Worm (Caenorhabditis elegans) whole organism, young adult: ENCODE results near the gene Y49F6B.13.

ENCODE experiments used
- B0019.2 ChIP-seq: fragments of 200-800 bp; sonication (Bioruptor generic); conservative IDR thresholded peaks from 2 replicates; pipeline ENCODE4 v1.3.6; 2022; ENCODE audit warnings: missing genetic modification reagents, missing genetic modification characterization, missing compliant biosample characterization
- B0261.1 ChIP-seq: sonication (generic microtip); optimal IDR thresholded peaks from 2 replicates; lab custom pipeline; 2016; ENCODE audit warnings: mild to moderate bottlenecking, missing genetic modification characterization, moderate library complexity, missing compliant biosample characterization
- B0336.3 ChIP-seq: fragments of 200-800 bp; sonication (Bioruptor generic); IDR thresholded peaks from 2 replicates; pipeline ENCODE4 v1.3.6; 2022; ENCODE audit warnings: missing genetic modification characterization, missing compliant biosample characterization
- C17E4.6 ChIP-seq: fragments of 200-800 bp; sonication (Bioruptor generic); IDR thresholded peaks from 2 replicates; pipeline ENCODE4 v1.3.6; 2022; ENCODE audit warnings: missing genetic modification reagents, missing genetic modification characterization, missing compliant biosample characterization
- F10E7.11 ChIP-seq: sonication (generic microtip); optimal IDR thresholded peaks from 2 replicates; lab custom pipeline; 2017; ENCODE audit warnings: mild to moderate bottlenecking, missing genetic modification characterization, moderate library complexity, missing compliant biosample characterization
- F22D6.2 ChIP-seq: sonication (generic microtip); optimal IDR thresholded peaks from 2 replicates; lab custom pipeline; 2016; ENCODE audit warnings: mild to moderate bottlenecking, missing genetic modification characterization, missing compliant biosample characterization
- T26A5.8 ChIP-seq: sonication (generic microtip); optimal IDR thresholded peaks from 2 replicates; lab custom pipeline; 2016; ENCODE audit warnings: missing genetic modification characterization, missing compliant biosample characterization
- Y53F4B.3 ChIP-seq: fragments of 200-800 bp; sonication (Bioruptor generic); IDR thresholded peaks from 2 replicates; pipeline ENCODE4 v1.3.6; 2022; ENCODE audit warnings: missing genetic modification reagents, missing genetic modification characterization, missing compliant biosample characterization
- Y67H2A.10 ChIP-seq: fragments of 200-800 bp; sonication (Bioruptor generic); conservative IDR thresholded peaks from 2 replicates; pipeline ENCODE4 v1.3.6; 2022; ENCODE audit warnings: missing genetic modification reagents, missing genetic modification characterization, missing compliant biosample characterization
- Y95B8A.8 ChIP-seq: fragments of 200-800 bp; sonication (Bioruptor generic); IDR thresholded peaks from 2 replicates; pipeline ENCODE4 v1.3.6; 2022; ENCODE audit warnings: missing genetic modification reagents, missing genetic modification characterization, missing compliant biosample characterization
- ZK185.1 ChIP-seq: sonication (generic microtip); optimal IDR thresholded peaks from 2 replicates; lab custom pipeline; 2016; ENCODE audit warnings: mild to moderate bottlenecking, missing genetic modification characterization, missing compliant biosample characterization; ENCODE audit not compliant: poor library complexity, severe bottlenecking
- aptf-2 ChIP-seq: fragments of 200-800 bp; sonication (Bioruptor generic); conservative IDR thresholded peaks from 2 replicates; pipeline ENCODE4 v1.3.6; 2022; ENCODE audit warnings: missing genetic modification reagents, missing genetic modification characterization, missing compliant biosample characterization
- aptf-3 ChIP-seq: fragments of 200-800 bp; sonication (Bioruptor generic); IDR thresholded peaks from 2 replicates; pipeline ENCODE4 v1.3.6; 2022; ENCODE audit warnings: missing genetic modification characterization, missing compliant biosample characterization
- attf-5 ChIP-seq: fragments of 200-800 bp; sonication (Bioruptor generic); optimal IDR thresholded peaks from 2 replicates; lab custom pipeline; 2018; ENCODE audit warnings: mild to moderate bottlenecking, missing genetic modification characterization, missing compliant biosample characterization
- bed-2 ChIP-seq: fragments of 200-800 bp; sonication (Bioruptor generic); IDR thresholded peaks from 2 replicates; pipeline ENCODE4 v1.3.6; 2022; ENCODE audit warnings: missing genetic modification reagents, missing genetic modification characterization, missing compliant biosample characterization
- ccch-3 ChIP-seq: fragments of 200-800 bp; sonication (Bioruptor generic); optimal IDR thresholded peaks from 2 replicates; lab custom pipeline; 2018; ENCODE audit warnings: mild to moderate bottlenecking, missing genetic modification characterization, missing compliant biosample characterization
- ceh-91 ChIP-seq: fragments of 200-800 bp; sonication (Bioruptor generic); IDR thresholded peaks from 2 replicates; pipeline ENCODE4 v1.3.6; 2022; ENCODE audit warnings: missing genetic modification reagents, missing genetic modification characterization, missing compliant biosample characterization
- dpff-1 ChIP-seq: sonication (generic microtip); optimal IDR thresholded peaks from 2 replicates; lab custom pipeline; 2017; ENCODE audit warnings: mild to moderate bottlenecking, missing genetic modification characterization, missing compliant biosample characterization
- dpl-1 ChIP-seq: fragments of 150-350 bp; optimal IDR thresholded peaks from 2 replicates; lab custom pipeline; 2014; ENCODE audit warnings: missing biosample characterization, missing genetic modification reagents, missing genetic modification characterization
- efl-1 ChIP-seq: fragments of 150-350 bp; optimal IDR thresholded peaks from 2 replicates; lab custom pipeline; 2014; ENCODE audit warnings: missing biosample characterization, missing genetic modification reagents, missing genetic modification characterization
- egl-44 ChIP-seq: fragments of 200-800 bp; sonication (Bioruptor generic); IDR thresholded peaks from 2 replicates; pipeline ENCODE4 v1.3.6; 2022; ENCODE audit warnings: missing genetic modification reagents, missing genetic modification characterization, missing compliant biosample characterization
- ekl-4 ChIP-seq: fragments of 200-800 bp; sonication (Bioruptor generic); IDR thresholded peaks from 2 replicates; pipeline ENCODE4 v1.3.6; 2022; ENCODE audit warnings: missing genetic modification reagents, missing genetic modification characterization, missing compliant biosample characterization
- fkh-3 ChIP-seq: sonication (generic microtip); optimal IDR thresholded peaks from 2 replicates; lab custom pipeline; 2016; ENCODE audit warnings: mild to moderate bottlenecking, missing genetic modification characterization, missing compliant biosample characterization
- him-1 ChIP-seq: sonication (generic microtip); optimal IDR thresholded peaks from 2 replicates; lab custom pipeline; 2016; ENCODE audit warnings: missing genotype, missing genetic modification reagents, missing genetic modification characterization, missing compliant biosample characterization
- hmg-20 ChIP-seq: fragments of 200-800 bp; sonication (Bioruptor generic); IDR thresholded peaks from 2 replicates; pipeline ENCODE4 v1.3.6; 2022; ENCODE audit warnings: missing genetic modification reagents, missing genetic modification characterization, missing compliant biosample characterization
- hrde-1 ChIP-seq: sonication (generic microtip); optimal IDR thresholded peaks from 2 replicates; lab custom pipeline; 2016; ENCODE audit warnings: missing genetic modification characterization, mild to moderate bottlenecking, missing compliant biosample characterization, moderate library complexity, missing genotype, missing genetic modification reagents, borderline replicate concordance
- lin-26 ChIP-seq: fragments of 200-800 bp; sonication (Bioruptor generic); IDR thresholded peaks from 2 replicates; pipeline ENCODE4 v1.3.6; 2022; ENCODE audit warnings: missing genetic modification reagents, missing genetic modification characterization, missing compliant biosample characterization
- lin-54 ChIP-seq: fragments of 200-800 bp; sonication (Bioruptor generic); optimal IDR thresholded peaks from 2 replicates; lab custom pipeline; 2018; ENCODE audit warnings: mild to moderate bottlenecking, missing genetic modification characterization, missing compliant biosample characterization
- madf-10 ChIP-seq: sonication (generic microtip); optimal IDR thresholded peaks from 2 replicates; lab custom pipeline; 2016; ENCODE audit warnings: mild to moderate bottlenecking, missing genetic modification characterization, missing compliant biosample characterization
- mes-4 ChIP-seq: sonication (generic microtip); optimal IDR thresholded peaks from 2 replicates; lab custom pipeline; 2016; ENCODE audit warnings: missing genotype, missing genetic modification characterization, missing compliant biosample characterization
- nfya-1 ChIP-seq: sonication (generic microtip); optimal IDR thresholded peaks from 2 replicates; lab custom pipeline; 2017; ENCODE audit warnings: antibody characterized with exemption, missing compliant biosample characterization, missing genetic modification characterization, borderline replicate concordance; ENCODE audit not compliant: insufficient read depth
- nfyb-1 ChIP-seq: fragments of 200-800 bp; sonication (Bioruptor generic); IDR thresholded peaks from 2 replicates; pipeline ENCODE4 v1.3.6; 2022; ENCODE audit warnings: missing genetic modification reagents, missing genetic modification characterization, missing compliant biosample characterization
- nhr-80 ChIP-seq: sonication (generic microtip); optimal IDR thresholded peaks from 2 replicates; lab custom pipeline; 2016; ENCODE audit warnings: missing genetic modification characterization, missing compliant biosample characterization
- nhr-90 ChIP-seq: sonication (generic microtip); optimal IDR thresholded peaks from 2 replicates; lab custom pipeline; 2016; ENCODE audit warnings: missing genotype, mild to moderate bottlenecking, missing genetic modification characterization, missing compliant biosample characterization
- sdz-38 ChIP-seq: sonication (generic microtip); optimal IDR thresholded peaks from 2 replicates; lab custom pipeline; 2016; ENCODE audit warnings: missing genotype, missing genetic modification characterization, missing compliant biosample characterization
- sptf-2 ChIP-seq: fragments of 200-800 bp; sonication (Bioruptor generic); optimal IDR thresholded peaks from 2 replicates; lab custom pipeline; 2018; ENCODE audit warnings: mild to moderate bottlenecking, missing genetic modification characterization, missing compliant biosample characterization
- tbp1 ChIP-seq: fragments of 200-800 bp; sonication (Bioruptor generic); optimal IDR thresholded peaks from 2 replicates; lab custom pipeline; 2018; ENCODE audit warnings: mild to moderate bottlenecking, missing genetic modification characterization, missing compliant biosample characterization
- zim-3 ChIP-seq: sonication (generic microtip); optimal IDR thresholded peaks from 2 replicates; lab custom pipeline; 2017; ENCODE audit warnings: mild to moderate bottlenecking, missing genetic modification characterization, moderate library complexity, missing compliant biosample characterization
- ztf-22 ChIP-seq: fragments of 200-800 bp; sonication (Bioruptor generic); optimal IDR thresholded peaks from 2 replicates; lab custom pipeline; 2018; ENCODE audit warnings: mild to moderate bottlenecking, missing genetic modification characterization, moderate library complexity, missing compliant biosample characterization
- ztf-26 ChIP-seq: sonication (generic microtip); optimal IDR thresholded peaks from 2 replicates; lab custom pipeline; 2017; ENCODE audit warnings: missing genetic modification characterization, missing compliant biosample characterization
- ztf-6 ChIP-seq: fragments of 200-800 bp; sonication (Bioruptor generic); IDR thresholded peaks from 2 replicates; pipeline ENCODE4 v1.3.6; 2022; ENCODE audit warnings: missing genetic modification reagents, missing genetic modification characterization, missing compliant biosample characterization

The Y49F6B.13 gene

ce11 chrII:3518961-3519544 lies 47.5 kb upstream of the Y49F6B.13 start, which contains the start of gene clec-126 (continued):
- TF ChIP-seq sdz-38 (tag; lab: Kevin White, UChicago) (no peak), mes-4 (tag; lab: Kevin White, UChicago) (peak; percentile 77), nhr-90 (tag; lab: Kevin White, UChicago) (peak; percentile 96), sptf-2 (GFP tag; lab: Kevin White, UChicago) (peak; percentile 28), fkh-3 (tag; lab: Kevin White, UChicago) (peak; percentile 42), madf-10 (peak; percentile 87), ekl-4 (GFP tag; lab: Robert Waterston, UW) (peak; percentile 83), Y95B8A.8 (0 out of 2 replicates have a peak, but pooled peaks have one; percentile 21), efl-1 (GFP tag; lab: Kevin White, UChicago) (peak; percentile 12), F10E7.11 (tag; lab: Kevin White, UChicago) (no peak), hrde-1 (tag; lab: Kevin White, UChicago) (peak; percentile 56), Y67H2A.10 (GFP tag; lab: Robert Waterston, UW) (no peak), ZK185.1 (tag; lab: Kevin White, UChicago) (peak; percentile 62), hmg-20 (GFP tag; lab: Robert Waterston, UW) (0 out of 2 replicates have a peak, but pooled peaks have one; percentile 47), zim-3 (peak; percentile 46), bed-2 (no peak), B0019.2 (0 out of 2 replicates have a peak, but pooled peaks have one; percentile 6), T26A5.8 (no peak), nhr-80 (tag; lab: Kevin White, UChicago) (peak; percentile 69), F22D6.2 (tag; lab: Kevin White, UChicago) (peak; percentile 72), ceh-91 (GFP tag; lab: Robert Waterston, UW) (0 out of 2 replicates have a peak, but pooled peaks have one; percentile 29), ztf-22 (GFP tag; lab: Kevin White, UChicago) (peak; percentile 56), him-1 (tag; lab: Kevin White, UChicago) (peak; percentile 87), C17E4.6 (GFP tag; lab: Robert Waterston, UW) (0 out of 2 replicates have a peak, but pooled peaks have one; percentile 16), Y53F4B.3 (GFP tag; lab: Robert Waterston, UW) (no peak), aptf-3 (no peak), B0336.3 (GFP tag; lab: Robert Waterston, UW) (peak; percentile 91), egl-44 (peak; percentile 73), dpff-1 (tag; lab: Kevin White, UChicago) (no peak), ztf-6 (GFP tag; lab: Robert Waterston, UW) (peak; percentile 80), lin-54 (peak; percentile 75), nfya-1 (tag; lab: Kevin White, UChicago) (no peak), tbp1 (GFP tag; lab: Kevin White, UChicago) (peak; percentile 92), lin-26 (GFP tag; lab: Robert Waterston, UW) (peak; percentile 87), aptf-2 (GFP tag; lab: Robert Waterston, UW) (no peak), ztf-26 (tag; lab: Kevin White, UChicago) (peak; percentile 93), dpl-1 (GFP tag; lab: Kevin White, UChicago) (peak; percentile 31), ccch-3 (GFP tag; lab: Kevin White, UChicago) (peak; percentile 50), nfyb-1 (GFP tag; lab: Robert Waterston, UW) (peak; percentile 89), B0261.1 (tag; lab: Kevin White, UChicago) (peak; percentile 97), attf-5 (GFP tag; lab: Kevin White, UChicago) (peak; percentile 80)
